Fruit fly (Drosophila melanogaster): ENCODE results near the gene CG31140.

The CG31140 gene

dm6 chr3R:23940840-23941364, 22.1 kb upstream of the CG31140 start:
- TF ChIP-seq dmrt93B (GFP tag; optimal IDR thresholded peaks at IDR 0.05): peak; percentile 7
- no peak for TF ChIP-seq tai (GFP tag; optimal IDR thresholded peaks at IDR 0.05)

- no peak for TF ChIP-seq dl (GFP tag; optimal IDR thresholded peaks at IDR 0.05; ENCODE audit: insufficient read depth in 1 of 2, partially characterized antibody in 2 of 2)
- TF ChIP-seq ey (GFP tag; optimal IDR thresholded peaks at IDR 0.05): peak; percentile 21
- TF ChIP-seq woc (GFP tag; optimal IDR thresholded peaks at IDR 0.05): peak; percentile 29
- TF ChIP-seq Dif (GFP tag; optimal IDR thresholded peaks at IDR 0.05; ENCODE audit: partially characterized antibody): no peak
- peak; percentile 20 for TF ChIP-seq Hnf4 (GFP tag; optimal IDR thresholded peaks at IDR 0.05)
- no peak for TF ChIP-seq sage (GFP tag; optimal IDR thresholded peaks at IDR 0.05)
- TF ChIP-seq h (GFP tag; optimal IDR thresholded peaks at IDR 0.05): peak; percentile 30
- no peak for TF ChIP-seq Hr83 (GFP tag; optimal IDR thresholded peaks at IDR 0.05; ENCODE audit: poor library complexity, severe bottlenecking)
- no peak for TF ChIP-seq psq (GFP tag; optimal IDR thresholded peaks at IDR 0.05)
- no peak for TF ChIP-seq usp (GFP tag; optimal IDR thresholded peaks at IDR 0.05)
- no peak for TF ChIP-seq CrebA (GFP tag; optimal IDR thresholded peaks at IDR 0.05; ENCODE audit: borderline replicate concordance)
- TF ChIP-seq Jra (GFP tag; optimal IDR thresholded peaks at IDR 0.05): no peak
- TF ChIP-seq Hr78 (GFP tag; optimal IDR thresholded peaks at IDR 0.05): no peak
- TF ChIP-seq CG9705 (GFP tag; optimal IDR thresholded peaks at IDR 0.05): no peak
- no peak for TF ChIP-seq pan (optimal IDR thresholded peaks at IDR 0.05)
- peak; percentile 30 for TF ChIP-seq fru (GFP tag; optimal IDR thresholded peaks at IDR 0.05)
- no peak for TF ChIP-seq Sp1 (GFP tag; optimal IDR thresholded peaks at IDR 0.05)
- TF ChIP-seq rgr (GFP tag; optimal IDR thresholded peaks at IDR 0.05): peak; percentile 2
- TF ChIP-seq foxo (GFP tag; optimal IDR thresholded peaks at IDR 0.05): peak; percentile 34 to 50
- peak; percentile 19 for TF ChIP-seq Rel (GFP tag; optimal IDR thresholded peaks at IDR 0.05)
- TF ChIP-seq Rel (tag; optimal IDR thresholded peaks at IDR 0.05): peak; percentile 71
- TF ChIP-seq lola (GFP tag; optimal IDR thresholded peaks at IDR 0.05): no peak
Observed at dm6 chr3R:23941643-23942424, 21.1 kb upstream of the CG31140 start.

- no peak for TF ChIP-seq Dif (GFP tag; optimal IDR thresholded peaks at IDR 0.05; ENCODE audit: partially characterized antibody)
- TF ChIP-seq Sp1 (GFP tag; optimal IDR thresholded peaks at IDR 0.05): no peak
- TF ChIP-seq OdsH (GFP tag; optimal IDR thresholded peaks at IDR 0.05): no peak
- TF ChIP-seq CG9705 (GFP tag; optimal IDR thresholded peaks at IDR 0.05): no peak
Observed at dm6 chr3R:23942550-23942949, 20.4 kb upstream of the CG31140 start.

- TF ChIP-seq Mio (GFP tag; optimal IDR thresholded peaks at IDR 0.05) (no peak), Rel (GFP tag; optimal IDR thresholded peaks at IDR 0.05) (no peak), Rel (tag; optimal IDR thresholded peaks at IDR 0.05) (peak; percentile 49), rgr (GFP tag; optimal IDR thresholded peaks at IDR 0.05) (peak; percentile 18), CrebA (GFP tag; optimal IDR thresholded peaks at IDR 0.05; ENCODE audit: borderline replicate concordance) (no peak), sage (GFP tag; optimal IDR thresholded peaks at IDR 0.05) (no peak), Dif (GFP tag; optimal IDR thresholded peaks at IDR 0.05; ENCODE audit: partially characterized antibody) (peak; percentile 85), h (GFP tag; optimal IDR thresholded peaks at IDR 0.05) (peak; percentile 33), brk (GFP tag; optimal IDR thresholded peaks at IDR 0.05) (no peak), HLH106 (tag; optimal IDR thresholded peaks at IDR 0.05) (peak; percentile 15), Sp1 (GFP tag; optimal IDR thresholded peaks at IDR 0.05) (peak; percentile 33), dl (GFP tag; optimal IDR thresholded peaks at IDR 0.05; ENCODE audit: insufficient read depth in 1 of 2, partially characterized antibody in 2 of 2) (peak; percentile 42 to 76)
Observed at dm6 chr3R:23942965-23943413, 20.0 kb upstream of the CG31140 start, which contains the start of gene Gdh. Gene Gdh, minus strand, starts transcription at chr3R:23943101.

dm6 chr3R:23943843-23944356, 19.1 kb upstream of the CG31140 start:
- no peak for TF ChIP-seq jim (GFP tag; optimal IDR thresholded peaks at IDR 0.05)
- TF ChIP-seq usp (GFP tag; optimal IDR thresholded peaks at IDR 0.05): no peak
- no peak for TF ChIP-seq Rel (GFP tag; optimal IDR thresholded peaks at IDR 0.05)
- no peak for TF ChIP-seq Rel (tag; optimal IDR thresholded peaks at IDR 0.05)
- TF ChIP-seq woc (GFP tag; optimal IDR thresholded peaks at IDR 0.05): no peak
- no peak for TF ChIP-seq CG32264 (GFP tag; optimal IDR thresholded peaks at IDR 0.05)
- no peak for TF ChIP-seq psq (GFP tag; optimal IDR thresholded peaks at IDR 0.05)
- no peak for TF ChIP-seq sage (GFP tag; optimal IDR thresholded peaks at IDR 0.05)
- TF ChIP-seq sv (GFP tag; optimal IDR thresholded peaks at IDR 0.05): no peak
- no peak for TF ChIP-seq Sp1 (GFP tag; optimal IDR thresholded peaks at IDR 0.05)
- no peak for TF ChIP-seq Dfd (GFP tag; optimal IDR thresholded peaks at IDR 0.05)
- TF ChIP-seq Myc (optimal IDR thresholded peaks at IDR 0.05): no peak
- TF ChIP-seq Hr78 (GFP tag; optimal IDR thresholded peaks at IDR 0.05): no peak
- TF ChIP-seq Dif (GFP tag; optimal IDR thresholded peaks at IDR 0.05; ENCODE audit: partially characterized antibody): no peak
- no peak for TF ChIP-seq Hr83 (GFP tag; optimal IDR thresholded peaks at IDR 0.05; ENCODE audit: poor library complexity, severe bottlenecking)
